Fruit fly (Drosophila melanogaster): ENCODE measurements around the gene Es2.

The Es2 gene

DNA sequence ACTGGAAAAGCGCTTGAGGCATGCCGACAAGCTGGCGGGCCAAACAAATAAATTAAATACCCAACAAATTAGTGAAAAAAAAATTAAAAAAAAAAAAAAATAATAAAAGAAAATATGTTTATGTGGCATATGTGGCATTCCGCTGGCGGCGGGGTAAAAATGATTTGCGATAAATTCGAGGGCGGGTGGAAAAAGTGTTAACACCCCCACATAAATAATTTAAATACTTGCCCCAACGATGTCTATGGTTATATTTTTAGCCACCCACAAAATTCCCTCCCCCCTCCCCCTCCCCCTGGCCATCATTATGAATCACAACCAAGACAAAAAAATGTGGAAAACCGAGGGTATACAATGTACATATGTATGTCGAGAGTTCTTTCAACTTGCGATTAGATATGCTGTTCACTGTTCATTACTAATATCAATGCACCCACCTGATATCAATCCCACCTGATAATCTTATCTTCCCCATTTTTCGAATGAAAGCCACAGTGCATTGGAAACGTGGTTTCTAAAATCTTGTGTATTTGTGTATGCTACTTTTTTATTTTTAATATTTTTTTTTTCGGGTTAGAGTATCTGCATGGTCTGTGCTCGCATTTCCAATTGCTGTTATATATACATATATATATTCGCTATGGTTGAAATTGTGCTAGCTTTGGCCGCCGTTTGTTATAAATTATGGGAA lies 10.9 kb upstream of the Es2 start (continued):
- TF ChIP-seq NC2β (GFP tag; optimal IDR thresholded peaks at IDR 0.05), result no peak
- TF ChIP-seq pros (GFP tag; optimal IDR thresholded peaks at IDR 0.05), result no peak
- TF ChIP-seq wor (GFP tag; IDR thresholded peaks at IDR 0.05), result no peak
- no peak for TF ChIP-seq sna (GFP tag; IDR thresholded peaks at IDR 0.05; ENCODE audit: partially characterized antibody)
- no peak for TF ChIP-seq HLH54F (GFP tag; optimal IDR thresholded peaks at IDR 0.05)
- TF ChIP-seq Dbx (GFP tag; IDR thresholded peaks at IDR 0.05), result no peak
- TF ChIP-seq GATAe (GFP tag; conservative IDR thresholded peaks at IDR 0.05), result peak; percentile 64
- TF ChIP-seq CG30403 (GFP tag; optimal IDR thresholded peaks at IDR 0.05), result no peak
- no peak for TF ChIP-seq sc (optimal IDR thresholded peaks at IDR 0.05)
- TF ChIP-seq sc (GFP tag; optimal IDR thresholded peaks at IDR 0.05), result no peak
- TF ChIP-seq Gsc (GFP tag; IDR thresholded peaks at IDR 0.05), result no peak
- TF ChIP-seq Hr3 (GFP tag; optimal IDR thresholded peaks at IDR 0.05), result no peak
- TF ChIP-seq CG7745 (tag; optimal IDR thresholded peaks at IDR 0.05), result no peak
- no peak for TF ChIP-seq CG3163 (GFP tag; optimal IDR thresholded peaks at IDR 0.05)
- no peak for TF ChIP-seq CG1792 (GFP tag; optimal IDR thresholded peaks at IDR 0.05)
- no peak for TF ChIP-seq Lhr (GFP tag; optimal IDR thresholded peaks at IDR 0.05)
- TF ChIP-seq en (GFP tag; optimal IDR thresholded peaks at IDR 0.05), result no peak
- no peak for TF ChIP-seq Sry-β (GFP tag; optimal IDR thresholded peaks at IDR 0.05)
- no peak for TF ChIP-seq CG9727 (GFP tag; optimal IDR thresholded peaks at IDR 0.05)
- TF ChIP-seq wek (GFP tag; optimal IDR thresholded peaks at IDR 0.05), result no peak
- TF ChIP-seq Lpt (GFP tag; optimal IDR thresholded peaks at IDR 0.05), result no peak
- TF ChIP-seq CG12071 (GFP tag; optimal IDR thresholded peaks at IDR 0.05), result no peak
- no peak for TF ChIP-seq jumu (GFP tag; optimal IDR thresholded peaks at IDR 0.05)
- no peak for TF ChIP-seq unpg (GFP tag; optimal IDR thresholded peaks at IDR 0.05)
- no peak for TF ChIP-seq CG31388 (GFP tag; optimal IDR thresholded peaks at IDR 0.05)
- peak; percentile 35 for TF ChIP-seq kay (GFP tag; optimal IDR thresholded peaks at IDR 0.05)
- TF ChIP-seq row (GFP tag; IDR thresholded peaks at IDR 0.05), result peak; percentile 48; the same call in 2 of the 3 replicates
- TF ChIP-seq zen2 (GFP tag; IDR thresholded peaks at IDR 0.05; ENCODE audit: partially characterized antibody), result no peak
- no peak for TF ChIP-seq CG12942 (GFP tag; optimal IDR thresholded peaks at IDR 0.05)
- peak; percentile 12 for TF ChIP-seq CG7839 (tag; optimal IDR thresholded peaks at IDR 0.05)
- peak; percentile 75 for TF ChIP-seq grn (GFP tag; optimal IDR thresholded peaks at IDR 0.05)
- TF ChIP-seq maf-S (GFP tag; optimal IDR thresholded peaks at IDR 0.05), result no peak
- no peak for TF ChIP-seq pita (GFP tag; optimal IDR thresholded peaks at IDR 0.05)
- TF ChIP-seq CG11504 (tag; optimal IDR thresholded peaks at IDR 0.05), result peak; percentile 24
- TF ChIP-seq lov (optimal IDR thresholded peaks at IDR 0.05), result no peak
- TF ChIP-seq lov (GFP tag; IDR thresholded peaks at IDR 0.05), result no peak
- TF ChIP-seq gem (tag; optimal IDR thresholded peaks at IDR 0.05), result peak; percentile 27
- TF ChIP-seq crc (GFP tag; optimal IDR thresholded peaks at IDR 0.05), result no peak
- TF ChIP-seq CrebB (tag; optimal IDR thresholded peaks at IDR 0.05), result no peak
- TF ChIP-seq CG4328 (GFP tag; optimal IDR thresholded peaks at IDR 0.05), result no peak
- TF ChIP-seq Hr39 (optimal IDR thresholded peaks at IDR 0.05), result no peak
- TF ChIP-seq CG17359 (tag; optimal IDR thresholded peaks at IDR 0.05), result no peak
- no peak for TF ChIP-seq CG11723 (GFP tag; optimal IDR thresholded peaks at IDR 0.05)
- TF ChIP-seq sd (tag; optimal IDR thresholded peaks at IDR 0.05), result peak; percentile 78
- no peak for TF ChIP-seq HLH3B (GFP tag; IDR thresholded peaks at IDR 0.05)
- no peak for TF ChIP-seq bab2 (GFP tag; optimal IDR thresholded peaks at IDR 0.05)
- TF ChIP-seq Dad (GFP tag; optimal IDR thresholded peaks at IDR 0.05), result no peak
- TF ChIP-seq Hey (tag; optimal IDR thresholded peaks at IDR 0.05), result no peak
- no peak for TF ChIP-seq jing (GFP tag; optimal IDR thresholded peaks at IDR 0.05)
- no peak for TF ChIP-seq CG6254 (GFP tag; optimal IDR thresholded peaks at IDR 0.05)
- TF ChIP-seq Ravus (GFP tag; IDR thresholded peaks at IDR 0.05), result no peak
- TF ChIP-seq CG14050 (GFP tag; IDR thresholded peaks at IDR 0.05), result no peak
